Fruit fly (Drosophila melanogaster) whole organism, embryonic: ENCODE results near the gene CG33664.

Experiments used
- Abd-B ChIP-seq: fragments of 200-800 bp; sonication (Bioruptor generic); optimal IDR thresholded peaks from 2 replicates; lab custom pipeline; 2018; ENCODE audit warnings: missing biosample characterization, mild to moderate bottlenecking, missing genetic modification characterization, moderate library complexity
- BtbVII ChIP-seq: fragments of 200-800 bp; sonication (Bioruptor generic); optimal IDR thresholded peaks from 3 replicates; lab custom pipeline; 2017; ENCODE audit warnings: missing biosample characterization, mild to moderate bottlenecking, missing genetic modification characterization
- C15 ChIP-seq: fragments of 200-800 bp; sonication (Bioruptor generic); IDR thresholded peaks from 3 replicates; pipeline ENCODE4 v1.3.6; 2022; ENCODE audit warnings: missing biosample characterization, missing genetic modification characterization
- CG10147 ChIP-seq: fragments of 200-800 bp; sonication (Bioruptor generic); optimal IDR thresholded peaks from 2 replicates; lab custom pipeline; 2019; ENCODE audit warnings: missing biosample characterization, mild to moderate bottlenecking, missing genetic modification characterization, moderate library complexity
- CG10366 ChIP-seq: fragments of 200-800 bp; sonication (Bioruptor generic); IDR thresholded peaks from 2 replicates; pipeline ENCODE4 v1.3.6; 2022; ENCODE audit warnings: missing biosample characterization, missing genetic modification characterization
- CG11093 ChIP-seq: fragments of 200-800 bp; sonication (Bioruptor generic); IDR thresholded peaks from 3 replicates; pipeline ENCODE4 v1.3.6; 2022; ENCODE audit warnings: missing biosample characterization, missing genetic modification characterization
- CG11398 ChIP-seq: fragments of 200-800 bp; sonication (Bioruptor generic); optimal IDR thresholded peaks from 2 replicates; lab custom pipeline; 2016; ENCODE audit warnings: missing biosample characterization, missing genetic modification characterization
- CG12071 ChIP-seq: fragments of 200-800 bp; sonication (Bioruptor generic); optimal IDR thresholded peaks from 3 replicates; lab custom pipeline; 2018; ENCODE audit warnings: missing biosample characterization, mild to moderate bottlenecking, missing genetic modification characterization
- CG14441 ChIP-seq: fragments of 200-800 bp; sonication (Bioruptor generic); IDR thresholded peaks from 2 replicates; pipeline ENCODE4 v1.3.6; 2022; ENCODE audit warnings: missing biosample characterization, missing genetic modification characterization
- CG15269 ChIP-seq: fragments of 200-800 bp; sonication (Bioruptor generic); optimal IDR thresholded peaks from 2 replicates; lab custom pipeline; 2018; ENCODE audit warnings: missing biosample characterization, mild to moderate bottlenecking, missing genetic modification characterization, moderate library complexity
- CG15601 ChIP-seq: fragments of 200-800 bp; sonication (Bioruptor generic); optimal IDR thresholded peaks from 3 replicates; lab custom pipeline; 2019; ENCODE audit warnings: missing biosample characterization, mild to moderate bottlenecking, missing genetic modification characterization, moderate library complexity
- CG17186 ChIP-seq: fragments of 200-800 bp; sonication (Bioruptor generic); optimal IDR thresholded peaks from 3 replicates; lab custom pipeline; 2017; ENCODE audit warnings: missing biosample characterization, missing genetic modification reagents, missing genetic modification characterization
- CG17568 ChIP-seq: fragments of 200-800 bp; sonication (Bioruptor generic); optimal IDR thresholded peaks from 2 replicates; lab custom pipeline; 2018; ENCODE audit warnings: missing biosample characterization, mild to moderate bottlenecking, missing genetic modification characterization, moderate library complexity
- CG17829 ChIP-seq: fragments of 200-800 bp; optimal IDR thresholded peaks from 2 replicates; lab custom pipeline; 2019; ENCODE audit warnings: missing biosample characterization, mild to moderate bottlenecking, missing genetic modification characterization, moderate library complexity
- CG30431 ChIP-seq: fragments of 200-800 bp; sonication (Bioruptor generic); optimal IDR thresholded peaks from 2 replicates; lab custom pipeline; 2017; ENCODE audit warnings: missing biosample characterization, missing genetic modification characterization
- CG31365 ChIP-seq: fragments of 200-800 bp; sonication (Bioruptor generic); optimal IDR thresholded peaks from 2 replicates; lab custom pipeline; 2018; ENCODE audit warnings: missing biosample characterization, mild to moderate bottlenecking, missing genetic modification characterization
- CG3726 ChIP-seq: fragments of 200-800 bp; sonication (Bioruptor generic); IDR thresholded peaks from 3 replicates; pipeline ENCODE4, ENCODE4 v1.3.6; 2022; ENCODE audit warnings: missing biosample characterization, missing genetic modification characterization
- CG4282 ChIP-seq: fragments of 200-800 bp; sonication (Bioruptor generic); optimal IDR thresholded peaks from 2 replicates; lab custom pipeline; 2016; ENCODE audit warnings: missing biosample characterization, missing genetic modification characterization
- CG4404 ChIP-seq: fragments of 200-800 bp; sonication (Bioruptor generic); IDR thresholded peaks from 2 replicates; pipeline ENCODE4 v1.3.6; 2022; ENCODE audit warnings: missing biosample characterization, missing genetic modification characterization
- CG7357 ChIP-seq: fragments of 200-800 bp; sonication (Bioruptor generic); IDR thresholded peaks from 3 replicates; pipeline ENCODE4 v1.3.6; 2022; ENCODE audit warnings: missing biosample characterization, missing genetic modification characterization
- Dref ChIP-seq: fragments of 200-800 bp; sonication (Bioruptor generic); IDR thresholded peaks from 2 replicates; pipeline ENCODE4 v1.3.6; 2022; ENCODE audit warnings: missing biosample characterization, missing genetic modification characterization
- Eip74EF ChIP-seq, 2 experiments: fragments of 200-800 bp in 1 of 2; fragments of >200 bp in 1 of 2; sonication (Bioruptor generic) in 1 of 2; optimal IDR thresholded peaks; 2 replicates each; lab custom pipeline; 2017 to 2019; ENCODE audit warnings: missing biosample characterization in 2 of 2, missing genetic modification characterization in 2 of 2, mild to moderate bottlenecking in 1 of 2, moderate library complexity in 1 of 2
- HHEX ChIP-seq: fragments of 200-800 bp; sonication (Bioruptor generic); optimal IDR thresholded peaks from 3 replicates; lab custom pipeline; 2017; ENCODE audit warnings: missing biosample characterization, mild to moderate bottlenecking, missing genetic modification characterization, missing genetic modification reagents
- Hey ChIP-seq: fragments of 200-800 bp; sonication (Bioruptor generic); optimal IDR thresholded peaks from 3 replicates; lab custom pipeline; 2018; ENCODE audit warnings: missing biosample characterization, mild to moderate bottlenecking, missing genetic modification characterization
- Hmx ChIP-seq: fragments of 200-800 bp; sonication (Bioruptor generic); optimal IDR thresholded peaks from 2 replicates; lab custom pipeline; 2016; ENCODE audit warnings: missing biosample characterization, missing genetic modification characterization
- Lim3 ChIP-seq: fragments of 200-800 bp; sonication (Bioruptor generic); IDR thresholded peaks from 2 replicates; pipeline ENCODE4 v1.3.6; 2022; ENCODE audit warnings: missing biosample characterization, missing genetic modification characterization
- Nf-YA ChIP-seq: fragments of 200-800 bp; sonication (Bioruptor generic); IDR thresholded peaks from 2 replicates; pipeline ENCODE4 v1.3.6; 2022; ENCODE audit warnings: missing biosample characterization, missing genetic modification characterization
- NfI ChIP-seq: fragments of 200-800 bp; sonication (Bioruptor generic); optimal IDR thresholded peaks from 3 replicates; lab custom pipeline; 2018; ENCODE audit warnings: missing biosample characterization, mild to moderate bottlenecking, missing genetic modification characterization, moderate library complexity
- Oaz ChIP-seq: fragments of 200-800 bp; sonication (Bioruptor generic); IDR thresholded peaks from 2 replicates; pipeline ENCODE4 v1.3.6; 2022; ENCODE audit warnings: missing biosample characterization, missing genetic modification characterization
- Sin3A ChIP-seq: fragments of >200 bp; optimal IDR thresholded peaks from 2 replicates; lab custom pipeline; 2018
- Sox102F ChIP-seq: fragments of 200-800 bp; sonication (Bioruptor generic); optimal IDR thresholded peaks from 2 replicates; lab custom pipeline; 2018; ENCODE audit warnings: missing biosample characterization, mild to moderate bottlenecking, missing genetic modification characterization, moderate library complexity
- Ssrp ChIP-seq: fragments of 200-800 bp; sonication (Bioruptor generic); optimal IDR thresholded peaks from 2 replicates; lab custom pipeline; 2018; ENCODE audit warnings: missing biosample characterization, mild to moderate bottlenecking, missing genetic modification characterization, moderate library complexity
- cato ChIP-seq: fragments of 200-800 bp; sonication (Bioruptor generic); optimal IDR thresholded peaks from 2 replicates; lab custom pipeline; 2016; ENCODE audit warnings: missing biosample characterization, missing genetic modification characterization, borderline replicate concordance
- croc ChIP-seq: fragments of 200-800 bp; sonication (Bioruptor generic); conservative IDR thresholded peaks from 3 replicates; pipeline ENCODE4 v1.3.6; 2022; ENCODE audit warnings: missing biosample characterization, missing genetic modification characterization
- danr ChIP-seq: fragments of 200-800 bp; sonication (Bioruptor generic); IDR thresholded peaks from 2 replicates; pipeline ENCODE4 v1.3.6; 2022; ENCODE audit warnings: missing biosample characterization, missing genetic modification characterization
- disco-r ChIP-seq: fragments of 200-800 bp; sonication (Bioruptor generic); optimal IDR thresholded peaks from 2 replicates; lab custom pipeline; 2016; ENCODE audit warnings: missing biosample characterization, missing genetic modification characterization
- fd102C ChIP-seq: fragments of 200-800 bp; sonication (Bioruptor generic); optimal IDR thresholded peaks from 2 replicates; lab custom pipeline; 2018; ENCODE audit warnings: missing biosample characterization, mild to moderate bottlenecking, missing genetic modification characterization, moderate library complexity
- gro ChIP-seq: fragments of 200-800 bp; sonication (Bioruptor generic); optimal IDR thresholded peaks from 2 replicates; lab custom pipeline; 2016; ENCODE audit warnings: missing biosample characterization, missing genetic modification characterization
- jing ChIP-seq: fragments of 200-800 bp; sonication (Bioruptor generic); optimal IDR thresholded peaks from 2 replicates; lab custom pipeline; 2018; ENCODE audit warnings: missing biosample characterization, mild to moderate bottlenecking, missing genetic modification characterization
- kah ChIP-seq: fragments of 200-800 bp; sonication (Bioruptor generic); optimal IDR thresholded peaks from 2 replicates; lab custom pipeline; 2018; ENCODE audit warnings: missing biosample characterization, mild to moderate bottlenecking, missing genetic modification characterization
- kni ChIP-seq: fragments of 200-800 bp; sonication (Bioruptor generic); optimal IDR thresholded peaks from 3 replicates; lab custom pipeline; 2017; ENCODE audit warnings: mild to moderate bottlenecking, missing biosample characterization, missing genetic modification reagents, missing genetic modification characterization
- nerfin-1 ChIP-seq: fragments of 200-800 bp; sonication (Bioruptor generic); optimal IDR thresholded peaks from 3 replicates; lab custom pipeline; 2019; ENCODE audit warnings: missing biosample characterization, mild to moderate bottlenecking, missing genetic modification characterization, moderate library complexity
- pan ChIP-seq, 4 experiments: fragments of >200 bp in 3 of 4; fragments of 200-800 bp in 1 of 4; sonication (Bioruptor generic) in 1 of 4; optimal IDR thresholded peaks in 3 of 4; IDR thresholded peaks in 1 of 4; 2 replicates each; pipeline versions ENCODE4 v1.3.6 to Lab custom; 2017 to 2022; ENCODE audit warnings: missing biosample characterization in 2 of 4, missing genetic modification characterization in 2 of 4, mixed read lengths in 1 of 4
- schlank ChIP-seq: fragments of 200-800 bp; sonication (Bioruptor generic); optimal IDR thresholded peaks from 2 replicates; lab custom pipeline; 2018; ENCODE audit warnings: missing biosample characterization, mild to moderate bottlenecking, missing genetic modification characterization
- shn ChIP-seq: fragments of 200-800 bp; sonication (Bioruptor generic); optimal IDR thresholded peaks from 3 replicates; lab custom pipeline; 2016; ENCODE audit warnings: missing biosample characterization, missing genetic modification characterization
- sim ChIP-seq: fragments of 200-800 bp; sonication (Bioruptor generic); IDR thresholded peaks from 2 replicates; pipeline ENCODE4 v1.3.6; 2022; ENCODE audit warnings: missing biosample characterization, missing genetic modification characterization
- slbo ChIP-seq: fragments of 200-800 bp; sonication (Bioruptor generic); IDR thresholded peaks from 2 replicates; pipeline ENCODE4 v1.3.6; 2022; ENCODE audit warnings: missing biosample characterization, missing genetic modification characterization
- slp2 ChIP-seq: fragments of 200-800 bp; sonication (Bioruptor generic); optimal IDR thresholded peaks from 2 replicates; lab custom pipeline; 2016; ENCODE audit warnings: missing biosample characterization, missing genetic modification characterization
- sqz ChIP-seq: fragments of 200-800 bp; sonication (Bioruptor generic); optimal IDR thresholded peaks from 3 replicates; lab custom pipeline; 2018; ENCODE audit warnings: missing biosample characterization, mild to moderate bottlenecking, missing genetic modification characterization
- tna ChIP-seq: fragments of 200-800 bp; sonication (Bioruptor generic); IDR thresholded peaks from 2 replicates; pipeline ENCODE4 v1.3.6; 2022; ENCODE audit warnings: missing biosample characterization, missing genetic modification characterization; ENCODE audit not compliant: partially characterized antibody

The CG33664 gene

dm6 chrX:6366357-6366691, 17.7 kb upstream of the CG33664 start (continued):
- peak; percentile 69; the same call in 2 of the 3 replicates for TF ChIP-seq CG3726
- peak; percentile 76 for TF ChIP-seq C15
- peak; percentile 75 for TF ChIP-seq Nf-YA (GFP tag; lab: Robert Waterston, UW)
- peak; percentile 63 for TF ChIP-seq CG17568 (GFP tag; lab: Kevin White, UChicago)
- TF ChIP-seq Hey (tag; lab: Kevin White, UChicago) = peak; percentile 70
- TF ChIP-seq Lim3 = 0 out of 2 replicates have a peak, but pooled peaks have one; percentile 37
- TF ChIP-seq pan (optimal IDR thresholded peaks at IDR 0.05; lab: Kevin White, UChicago) = no peak
- TF ChIP-seq pan (GFP tag; optimal IDR thresholded peaks at IDR 0.05 in 1 of 2, IDR thresholded peaks at IDR 0.05 in 1 of 2) = peak in 1 of 2 experiments; percentile 93
- peak; percentile 66 for TF ChIP-seq slp2 (GFP tag; lab: Kevin White, UChicago)
- TF ChIP-seq HHEX = peak; percentile 81
- peak; percentile 72 for TF ChIP-seq CG4404 (GFP tag; lab: Robert Waterston, UW)
- TF ChIP-seq gro = peak; percentile 92
- peak; percentile 49 for TF ChIP-seq CG4282 (GFP tag; lab: Kevin White, UChicago)
- TF ChIP-seq NfI (GFP tag; lab: Kevin White, UChicago) = peak; percentile 92
- 0 out of 2 replicates have a peak, but pooled peaks have one; percentile 28 for TF ChIP-seq Dref
- TF ChIP-seq CG10147 (GFP tag; lab: Kevin White, UChicago) = peak; percentile 67
- TF ChIP-seq CG12071 (GFP tag; lab: Kevin White, UChicago) = peak; percentile 87
- TF ChIP-seq schlank = peak; percentile 89
- TF ChIP-seq CG11398 (GFP tag; lab: Kevin White, UChicago) = peak; percentile 69
- TF ChIP-seq disco-r (GFP tag; lab: Kevin White, UChicago) = peak; percentile 76
- TF ChIP-seq CG10366 = peak; percentile 92
- peak; percentile 77 for TF ChIP-seq danr (GFP tag; lab: Robert Waterston, UW)
- peak; percentile 54 for TF ChIP-seq kah (GFP tag; lab: Kevin White, UChicago)
- peak; percentile 70 for TF ChIP-seq jing (GFP tag; lab: Kevin White, UChicago)
- TF ChIP-seq CG17829 (tag; lab: Kevin White, UChicago) = peak; percentile 59
- TF ChIP-seq CG17186 (GFP tag; lab: Kevin White, UChicago) = no peak
- peak; percentile 77 for TF ChIP-seq BtbVII
- TF ChIP-seq Eip74EF (GFP tag; optimal IDR thresholded peaks at IDR 0.05; lab: Kevin White, UChicago) = peak in 1 of 2 experiments; percentile 59
- peak; percentile 79 for TF ChIP-seq CG7357
- peak; percentile 11 for TF ChIP-seq kni (GFP tag; lab: Kevin White, UChicago)
- TF ChIP-seq Sin3A (lab: Kevin White, UChicago) = no peak
- TF ChIP-seq CG30431 (GFP tag; lab: Kevin White, UChicago) = peak; percentile 45
- TF ChIP-seq fd102C (GFP tag; lab: Kevin White, UChicago) = no peak
- peak; percentile 58 for TF ChIP-seq Ssrp (tag; lab: Kevin White, UChicago)
- peak; percentile 80; the same call in 2 of the 3 replicates for TF ChIP-seq CG11093 (GFP tag; lab: Robert Waterston, UW)
- peak; percentile 84 for TF ChIP-seq Oaz (GFP tag; lab: Robert Waterston, UW)
- TF ChIP-seq tna = no peak
- TF ChIP-seq Sox102F = peak; percentile 88
- peak; percentile 64 for TF ChIP-seq Hmx
- TF ChIP-seq shn (GFP tag; lab: Kevin White, UChicago) = peak; percentile 69
- no peak for TF ChIP-seq sim (GFP tag; lab: Robert Waterston, UW)
- peak; percentile 4 for TF ChIP-seq CG15601 (tag; lab: Kevin White, UChicago)
- peak; percentile 56 for TF ChIP-seq croc (GFP tag; lab: Robert Waterston, UW)
- peak; percentile 82 for TF ChIP-seq Abd-B (GFP tag; lab: Kevin White, UChicago)
- peak; percentile 96 for TF ChIP-seq slbo (GFP tag; lab: Robert Waterston, UW)
- peak; percentile 34 for TF ChIP-seq nerfin-1
- no peak for TF ChIP-seq sqz (GFP tag; lab: Kevin White, UChicago)
- no peak for TF ChIP-seq cato (GFP tag; lab: Kevin White, UChicago)
- peak; percentile 92 for TF ChIP-seq CG15269 (tag; lab: Kevin White, UChicago)
- TF ChIP-seq CG31365 (tag; lab: Kevin White, UChicago) = peak; percentile 59
- TF ChIP-seq CG14441 (GFP tag; lab: Robert Waterston, UW) = peak; percentile 90
